Worm (Caenorhabditis elegans): ENCODE data around the gene nish-1.

The nish-1 gene

DNA sequence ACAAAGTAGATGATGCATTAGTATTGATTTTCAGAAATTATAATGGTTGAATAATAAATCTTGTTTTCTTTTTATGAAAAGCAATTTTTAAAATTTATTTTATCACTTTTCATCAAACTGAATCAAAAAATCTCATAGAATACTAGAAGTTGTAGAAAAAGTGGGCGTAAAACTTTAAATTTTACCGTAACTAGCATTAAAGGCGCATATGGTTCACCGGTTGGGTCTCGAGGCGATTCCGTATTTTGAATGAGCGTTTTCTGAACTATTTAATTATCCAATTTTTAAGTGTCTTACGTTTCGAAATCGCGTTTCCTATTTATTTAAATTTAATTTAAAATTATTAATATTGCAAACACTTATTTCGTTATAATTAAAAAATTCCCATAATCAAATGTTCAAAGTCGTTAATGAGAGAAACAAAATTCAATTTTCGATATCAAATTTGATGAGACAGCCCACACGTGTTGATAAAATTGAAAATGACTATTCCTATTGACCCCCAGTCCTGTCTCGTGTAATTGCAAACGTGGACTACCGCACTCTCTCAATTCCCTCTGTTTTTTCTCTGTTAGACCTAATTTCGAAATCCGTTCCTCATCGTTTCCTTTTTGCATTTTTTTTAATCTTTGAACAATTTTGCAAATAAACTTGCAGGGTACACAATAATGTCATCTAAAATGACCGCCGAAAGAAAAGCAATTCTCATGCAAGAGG lies 5.7 kb upstream of the nish-1 start, which contains the start of the genes T11G6.2 and hars-1:
Gene T11G6.2, minus strand, starts transcription at position 197 of the 717 bp plus-strand sequence.
Gene hars-1, plus strand, starts transcription at position 658 of the 717 bp plus-strand sequence.
- TF ChIP-seq bed-3 (GFP tag; optimal IDR thresholded peaks at IDR 0.05) (no peak), hlh-1 (tag; optimal IDR thresholded peaks at IDR 0.05) (no peak)

DNA sequence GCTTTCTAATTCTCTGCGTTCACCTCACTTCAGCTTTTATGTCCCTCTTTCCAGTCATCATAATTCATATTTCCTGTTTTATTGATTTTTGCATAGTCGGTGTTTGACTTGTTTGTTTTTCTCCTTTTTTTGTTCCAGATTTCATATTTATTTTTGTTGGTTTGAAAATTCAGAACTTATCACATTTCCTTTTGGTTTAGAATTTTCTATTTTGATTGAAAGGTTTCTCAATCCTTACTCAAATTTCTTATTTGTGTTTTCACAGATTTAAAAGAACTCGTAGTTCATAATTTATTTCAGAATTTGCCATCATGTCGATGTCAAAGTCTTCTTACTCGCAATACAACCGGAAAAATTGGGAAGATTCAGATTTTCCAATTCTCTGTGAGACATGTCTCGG lies 3.0 kb upstream of the nish-1 start, which contains the start of gene rbm-22:
Gene rbm-22, plus strand, starts transcription at position 301 of the 400 bp plus-strand sequence.
- no peak for TF ChIP-seq nhr-76 (tag; optimal IDR thresholded peaks at IDR 0.05)
- TF ChIP-seq unc-62 (GFP tag; optimal IDR thresholded peaks at IDR 0.05), result no peak
- no peak for TF ChIP-seq lin-13 (tag; optimal IDR thresholded peaks at IDR 0.05)
- TF ChIP-seq elt-3 (tag; optimal IDR thresholded peaks at IDR 0.05), result no peak
- no peak for TF ChIP-seq ham-2 (GFP tag; optimal IDR thresholded peaks at IDR 0.05)
- TF ChIP-seq tbx-8 (GFP tag; optimal IDR thresholded peaks at IDR 0.05), result no peak
- TF ChIP-seq elt-1 (tag; optimal IDR thresholded peaks at IDR 0.05; ENCODE audit: borderline replicate concordance, insufficient read depth), result no peak
- TF ChIP-seq pha-4 (tag; optimal IDR thresholded peaks at IDR 0.05), result no peak
- no peak for TF ChIP-seq mls-2 (tag; optimal IDR thresholded peaks at IDR 0.05)
- no peak for TF ChIP-seq sem-2 (GFP tag; optimal IDR thresholded peaks at IDR 0.05)
- no peak for TF ChIP-seq nhr-237 (tag; optimal IDR thresholded peaks at IDR 0.05)
- no peak for TF ChIP-seq snpc-4 (tag; optimal IDR thresholded peaks at IDR 0.05)

DNA sequence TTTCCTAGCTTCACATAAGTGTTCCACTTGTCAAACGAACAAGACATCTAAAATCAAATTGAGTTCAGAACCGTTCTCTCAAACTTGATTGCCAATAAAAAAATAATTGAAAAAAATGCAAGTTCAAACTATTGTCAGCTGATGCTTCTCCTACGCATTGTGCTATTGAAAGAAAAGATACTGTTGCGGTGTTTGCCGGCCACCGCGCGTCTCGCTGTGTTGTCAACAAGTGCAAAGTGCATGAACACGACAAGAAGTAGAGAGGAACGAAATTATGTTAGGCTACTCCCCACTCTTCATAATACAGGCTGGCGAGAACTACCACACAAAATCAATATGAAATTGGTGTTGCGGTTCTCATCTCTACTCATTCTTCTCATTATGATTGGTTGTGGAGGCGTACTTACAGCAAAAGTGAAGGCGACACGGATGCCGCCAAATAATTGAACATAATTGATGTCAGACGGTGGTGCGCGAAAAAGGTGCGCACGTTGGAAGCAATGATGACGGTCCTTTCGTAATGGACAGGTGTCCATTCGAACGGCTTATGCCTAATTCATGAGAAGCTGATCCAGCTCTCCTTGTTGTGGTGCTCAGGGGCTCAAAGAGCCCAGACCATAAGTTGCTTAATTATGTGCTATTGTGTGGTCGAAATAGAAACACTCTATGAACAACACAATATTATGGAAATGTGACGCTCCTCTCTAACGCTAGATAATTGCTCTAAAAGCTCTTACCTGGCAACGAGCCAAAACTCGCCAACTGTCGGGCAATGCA lies 3.4 kb downstream of the nish-1 start:
- peak; percentile 59 for TF ChIP-seq pha-4 (tag; optimal IDR thresholded peaks at IDR 0.05)
- no peak for TF ChIP-seq cnd-1 (tag; optimal IDR thresholded peaks at IDR 0.05)
- TF ChIP-seq unc-120 (tag; optimal IDR thresholded peaks at IDR 0.05; ENCODE audit: poor library complexity, severe bottlenecking), result no peak
- TF ChIP-seq nhr-76 (tag; optimal IDR thresholded peaks at IDR 0.05), result no peak
- TF ChIP-seq ztf-11 (tag; optimal IDR thresholded peaks at IDR 0.05), result no peak
- peak; percentile 18 for TF ChIP-seq ces-1 (GFP tag; optimal IDR thresholded peaks at IDR 0.05)
- TF ChIP-seq ham-2 (GFP tag; optimal IDR thresholded peaks at IDR 0.05), result peak; percentile 47
- TF ChIP-seq ceh-43 (GFP tag; optimal IDR thresholded peaks at IDR 0.05), result peak; percentile 72
- TF ChIP-seq nhr-12 (tag; optimal IDR thresholded peaks at IDR 0.05), result no peak
- peak; percentile 71 for TF ChIP-seq mls-2 (tag; optimal IDR thresholded peaks at IDR 0.05)
- peak; percentile 2 for TF ChIP-seq hlh-1 (tag; optimal IDR thresholded peaks at IDR 0.05)

DNA sequence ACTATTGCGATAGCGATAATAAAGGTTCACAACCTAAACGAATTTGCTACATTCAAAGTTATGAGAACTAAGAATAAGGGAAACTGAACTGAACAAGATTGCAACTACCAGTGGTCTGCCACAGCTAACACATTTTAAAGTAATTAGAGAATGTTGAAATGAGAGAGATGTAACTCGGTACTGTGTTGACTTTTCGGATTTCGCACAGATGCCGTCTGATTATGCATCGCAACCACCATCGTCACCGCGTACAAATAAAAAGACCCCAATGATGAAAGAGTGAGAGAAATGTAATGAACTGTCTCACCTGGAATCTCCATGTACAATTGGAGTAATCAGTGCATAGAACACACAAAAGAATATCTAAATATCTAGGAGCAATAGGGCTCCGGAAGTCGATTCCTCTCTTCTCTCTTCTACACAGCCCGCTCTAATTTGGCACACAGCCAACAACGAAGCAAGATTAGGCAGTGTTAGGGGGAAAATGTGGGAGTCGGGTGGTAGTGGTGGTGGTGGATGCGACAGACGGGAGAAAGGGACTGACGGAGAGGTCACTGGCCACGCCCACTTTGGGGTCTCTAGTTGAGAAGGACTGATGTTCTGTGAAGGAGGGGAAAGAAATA lies 4.6 kb downstream of the nish-1 start, which contains the start of gene F13E9.11:
Gene F13E9.11, minus strand, starts transcription at position 507 of the 623 bp plus-strand sequence.
- no peak for TF ChIP-seq hlh-1 (tag; optimal IDR thresholded peaks at IDR 0.05)
- TF ChIP-seq ceh-83 (GFP tag; optimal IDR thresholded peaks at IDR 0.05), result no peak
- no peak for TF ChIP-seq drap-1 (GFP tag; optimal IDR thresholded peaks at IDR 0.05)
- TF ChIP-seq ztf-11 (tag; optimal IDR thresholded peaks at IDR 0.05), result peak; percentile 7
- TF ChIP-seq lsy-2 (tag; optimal IDR thresholded peaks at IDR 0.05), result no peak
- no peak for TF ChIP-seq unc-120 (tag; optimal IDR thresholded peaks at IDR 0.05; ENCODE audit: poor library complexity, severe bottlenecking)
- no peak for TF ChIP-seq sptf-1 (tag; optimal IDR thresholded peaks at IDR 0.05)
- no peak for TF ChIP-seq pha-4 (tag; optimal IDR thresholded peaks at IDR 0.05)
- TF ChIP-seq flh-1 (GFP tag; optimal IDR thresholded peaks at IDR 0.05), result no peak
- peak; percentile 71 for TF ChIP-seq cnd-1 (tag; optimal IDR thresholded peaks at IDR 0.05)
- TF ChIP-seq nhr-2 (tag; optimal IDR thresholded peaks at IDR 0.05), result no peak
- TF ChIP-seq mls-2 (tag; optimal IDR thresholded peaks at IDR 0.05), result no peak
- TF ChIP-seq nhr-76 (tag; optimal IDR thresholded peaks at IDR 0.05), result no peak
- peak; percentile 43 for TF ChIP-seq mep-1 (tag; optimal IDR thresholded peaks at IDR 0.05)
- no peak for TF ChIP-seq bed-3 (GFP tag; optimal IDR thresholded peaks at IDR 0.05)
- no peak for TF ChIP-seq lin-13 (tag; optimal IDR thresholded peaks at IDR 0.05)
- no peak for TF ChIP-seq ceh-43 (GFP tag; optimal IDR thresholded peaks at IDR 0.05)
- no peak for TF ChIP-seq snpc-4 (tag; optimal IDR thresholded peaks at IDR 0.05)
- TF ChIP-seq ces-1 (GFP tag; optimal IDR thresholded peaks at IDR 0.05), result peak; percentile 37
- TF ChIP-seq tbx-8 (GFP tag; optimal IDR thresholded peaks at IDR 0.05), result no peak

DNA sequence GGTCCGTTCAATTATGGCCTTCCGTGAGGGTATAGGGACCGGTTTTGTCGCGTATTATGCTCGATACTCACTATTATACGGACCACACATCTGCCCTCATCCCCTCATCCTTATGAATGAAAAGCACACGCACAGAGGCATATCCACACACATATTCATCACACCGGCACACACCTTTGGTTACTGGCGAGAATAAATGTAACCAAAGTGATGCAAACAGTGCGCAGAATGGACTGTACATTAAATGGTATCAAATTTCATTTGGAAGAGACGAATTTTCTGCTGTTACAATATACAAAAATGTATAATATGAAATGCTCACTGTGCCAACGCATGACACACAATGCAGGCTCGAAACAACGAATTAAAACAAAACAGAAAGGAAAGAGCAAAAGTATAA lies 5.5 kb downstream of the nish-1 start:
- TF ChIP-seq drap-1 (GFP tag; optimal IDR thresholded peaks at IDR 0.05) (no peak), nhr-2 (tag; optimal IDR thresholded peaks at IDR 0.05) (peak; percentile 28)
